Worm (Caenorhabditis elegans) whole organism, L4 larva: ENCODE measurements around the gene dnc-2.
A peak's percentile ranks its signal among the peaks of the same experiment; 100 is the strongest.

Source experiments
- D1046.2 ChIP-seq: fragments of 200-800 bp; sonication (Bioruptor generic); IDR thresholded peaks from 2 replicates; pipeline ENCODE4 v1.3.6; 2022; ENCODE audit warnings: missing genetic modification characterization, missing compliant biosample characterization
- F10B5.3 ChIP-seq: sonication (generic microtip); optimal IDR thresholded peaks from 2 replicates; lab custom pipeline; 2016; ENCODE audit warnings: mild to moderate bottlenecking, missing genetic modification characterization, missing compliant biosample characterization
- F49E8.2 ChIP-seq: sonication (generic microtip); optimal IDR thresholded peaks from 2 replicates; lab custom pipeline; 2016; ENCODE audit warnings: missing compliant biosample characterization, mild to moderate bottlenecking, missing genetic modification characterization, borderline replicate concordance
- Y48G9A.11 ChIP-seq: fragments of 200-800 bp; sonication (Bioruptor generic); IDR thresholded peaks from 2 replicates; pipeline ENCODE4 v1.3.6; 2022; ENCODE audit warnings: missing genetic modification reagents, missing genetic modification characterization, missing compliant biosample characterization
- Y5F2A.4 ChIP-seq: fragments of 200-800 bp; sonication (Bioruptor generic); optimal IDR thresholded peaks from 2 replicates; lab custom pipeline; 2018; ENCODE audit warnings: mild to moderate bottlenecking, missing genetic modification characterization, missing compliant biosample characterization
- Y75B8A.6 ChIP-seq: fragments of 200-800 bp; sonication (Bioruptor generic); IDR thresholded peaks from 2 replicates; pipeline ENCODE4 v1.3.6; 2022; ENCODE audit warnings: missing genetic modification reagents, missing genetic modification characterization, missing compliant biosample characterization
- ZK546.5 ChIP-seq, 2 experiments: sonication (generic microtip); optimal IDR thresholded peaks; 2 replicates each; lab custom pipeline; 2017; ENCODE audit warnings: missing biosample characterization in 2 of 2, missing genetic modification characterization in 2 of 2
- aha-1 ChIP-seq: fragments of 150-350 bp; peaks from one replicate; lab custom pipeline; 2014; ENCODE audit warnings: missing biosample characterization, missing genetic modification characterization
- ama-1 ChIP-seq: fragments of 150-350 bp; optimal IDR thresholded peaks from 2 replicates; lab custom pipeline; 2014; ENCODE audit warnings: inconsistent platforms, mixed read lengths
- ceh-32 ChIP-seq: sonication (generic microtip); optimal IDR thresholded peaks from 2 replicates; lab custom pipeline; 2016; ENCODE audit warnings: mild to moderate bottlenecking, missing genetic modification characterization, missing compliant biosample characterization; ENCODE audit not compliant: poor library complexity
- cey-2 ChIP-seq: sonication (generic microtip); optimal IDR thresholded peaks from 3 replicates; lab custom pipeline; 2017; ENCODE audit warnings: missing genetic modification characterization, mild to moderate bottlenecking, missing compliant biosample characterization, antibody characterized with exemption, borderline replicate concordance; ENCODE audit not compliant: insufficient read depth
- daf-16 ChIP-seq, 3 experiments: sonication (generic microtip); optimal IDR thresholded peaks; 2 replicates each; lab custom pipeline; 2016 to 2017; ENCODE audit warnings: missing genetic modification characterization in 3 of 3, missing genetic modification reagents in 3 of 3, mild to moderate bottlenecking in 2 of 3, missing compliant biosample characterization in 2 of 3, missing biosample characterization in 1 of 3, moderate library complexity in 1 of 3
- dmd-6 ChIP-seq: fragments of 200-800 bp; sonication (Bioruptor generic); IDR thresholded peaks from 2 replicates; pipeline ENCODE4 v1.3.6; 2022; ENCODE audit warnings: missing genetic modification reagents, missing genetic modification characterization, missing compliant biosample characterization
- dmd-9 ChIP-seq: fragments of 200-800 bp; sonication (Bioruptor generic); IDR thresholded peaks from 2 replicates; pipeline ENCODE4 v1.3.6; 2022; ENCODE audit warnings: missing genetic modification reagents, missing genetic modification characterization, missing compliant biosample characterization
- dpl-1 ChIP-seq: fragments of 150-350 bp; optimal IDR thresholded peaks from 2 replicates; lab custom pipeline; 2014; ENCODE audit warnings: missing biosample characterization, missing genetic modification reagents, missing genetic modification characterization
- duxl-1 ChIP-seq: sonication (generic microtip); optimal IDR thresholded peaks from 2 replicates; lab custom pipeline; 2016; ENCODE audit warnings: mild to moderate bottlenecking, missing genetic modification characterization, moderate library complexity, missing compliant biosample characterization; ENCODE audit not compliant: poor library complexity
- dve-1 ChIP-seq: sonication (generic microtip); optimal IDR thresholded peaks from 2 replicates; lab custom pipeline; 2017; ENCODE audit warnings: antibody characterized with exemption, mild to moderate bottlenecking, missing genetic modification characterization, missing compliant biosample characterization; ENCODE audit not compliant: insufficient read depth
- egl-27 ChIP-seq: sonication (generic microtip); optimal IDR thresholded peaks from 3 replicates; lab custom pipeline; 2017; ENCODE audit warnings: missing biosample characterization, missing genetic modification reagents, missing genetic modification characterization
- egl-43 ChIP-seq: fragments of 200-800 bp; sonication (Bioruptor generic); IDR thresholded peaks from 2 replicates; pipeline ENCODE4 v1.3.6; 2022; ENCODE audit warnings: missing genetic modification reagents, missing genetic modification characterization, missing compliant biosample characterization
- fkh-10 ChIP-seq: fragments of 150-350 bp; optimal IDR thresholded peaks from 2 replicates; lab custom pipeline; 2014; ENCODE audit warnings: missing biosample characterization, missing genetic modification reagents, missing genetic modification characterization
- fos-1 ChIP-seq: fragments of 150-350 bp; optimal IDR thresholded peaks from 2 replicates; lab custom pipeline; 2014; ENCODE audit warnings: missing biosample characterization, missing genetic modification characterization
- hlh-11 ChIP-seq: fragments of 200-800 bp; sonication (Bioruptor generic); optimal IDR thresholded peaks from 2 replicates; lab custom pipeline; 2018; ENCODE audit warnings: mild to moderate bottlenecking, missing genetic modification characterization, missing compliant biosample characterization
- hlh-30 ChIP-seq: sonication (generic microtip); optimal IDR thresholded peaks from 2 replicates; lab custom pipeline; 2017; ENCODE audit warnings: antibody characterized with exemption, mild to moderate bottlenecking, missing genetic modification characterization, missing compliant biosample characterization; ENCODE audit not compliant: insufficient read depth
- hmg-1.1 ChIP-seq: fragments of 200-800 bp; sonication (Bioruptor generic); IDR thresholded peaks from 2 replicates; pipeline ENCODE4 v1.3.6; 2022; ENCODE audit warnings: missing genetic modification reagents, missing genetic modification characterization, missing compliant biosample characterization
- lim-7 ChIP-seq: fragments of 200-800 bp; sonication (Bioruptor generic); IDR thresholded peaks from 2 replicates; pipeline ENCODE4 v1.3.6; 2022; ENCODE audit warnings: missing genetic modification characterization, missing compliant biosample characterization
- lin-1 ChIP-seq: fragments of 200-800 bp; sonication (Bioruptor generic); IDR thresholded peaks from 2 replicates; pipeline ENCODE4 v1.3.6; 2022; ENCODE audit warnings: missing genetic modification reagents, missing genetic modification characterization, missing compliant biosample characterization
- lin-13 ChIP-seq: fragments of 150-350 bp; optimal IDR thresholded peaks from 2 replicates; lab custom pipeline; 2014; ENCODE audit warnings: missing biosample characterization, missing genetic modification reagents, missing genetic modification characterization
- lin-29 ChIP-seq: fragments of 200-800 bp; sonication (Bioruptor generic); IDR thresholded peaks from 2 replicates; pipeline ENCODE4 v1.3.6; 2022; ENCODE audit warnings: missing genetic modification reagents, missing genetic modification characterization, missing compliant biosample characterization
- lir-3 ChIP-seq: sonication (generic microtip); optimal IDR thresholded peaks from 2 replicates; lab custom pipeline; 2016; ENCODE audit warnings: mild to moderate bottlenecking, missing genetic modification characterization, missing compliant biosample characterization
- lsy-2 ChIP-seq, 2 experiments: fragments of 150-350 bp in 1 of 2; sonication (generic microtip) in 1 of 2; optimal IDR thresholded peaks; 2 replicates each; lab custom pipeline; 2014 to 2017; ENCODE audit warnings: missing biosample characterization in 2 of 2, missing genetic modification characterization in 2 of 2
- madf-5 ChIP-seq, 2 experiments: fragments of 200-800 bp; sonication (Bioruptor generic); IDR thresholded peaks; 2 replicates each; pipeline ENCODE4 v1.3.6; 2022; ENCODE audit warnings: missing compliant biosample characterization in 2 of 2, missing genetic modification characterization in 2 of 2
- mdl-1 ChIP-seq, 2 experiments: fragments of 150-350 bp in 1 of 2; sonication (generic microtip) in 1 of 2; optimal IDR thresholded peaks; 2 replicates each; lab custom pipeline; 2014 to 2017; ENCODE audit warnings: missing biosample characterization in 2 of 2, missing genetic modification characterization in 2 of 2
- mxl-2 ChIP-seq: fragments of 200-800 bp; sonication (Bioruptor generic); conservative IDR thresholded peaks from 2 replicates; pipeline ENCODE4 v1.3.6; 2022; ENCODE audit warnings: missing genetic modification reagents, missing genetic modification characterization, missing compliant biosample characterization
- mxl-3 ChIP-seq: fragments of 200-800 bp; sonication (Bioruptor generic); optimal IDR thresholded peaks from 2 replicates; lab custom pipeline; 2018; ENCODE audit warnings: mild to moderate bottlenecking, missing genetic modification characterization, missing compliant biosample characterization
- nhr-111 ChIP-seq: fragments of 200-800 bp; sonication (Bioruptor generic); optimal IDR thresholded peaks from 2 replicates; lab custom pipeline; 2018; ENCODE audit warnings: mild to moderate bottlenecking, missing genetic modification characterization, missing compliant biosample characterization
- nhr-41 ChIP-seq: fragments of 200-800 bp; sonication (Bioruptor generic); IDR thresholded peaks from 2 replicates; pipeline ENCODE4 v1.3.6; 2022; ENCODE audit warnings: missing genetic modification reagents, missing genetic modification characterization, missing compliant biosample characterization
- nhr-42 ChIP-seq: fragments of 200-800 bp; sonication (Bioruptor generic); IDR thresholded peaks from 2 replicates; pipeline ENCODE4 v1.3.6; 2022; ENCODE audit warnings: missing genetic modification characterization, missing compliant biosample characterization
- nhr-76 ChIP-seq: fragments of 150-350 bp; optimal IDR thresholded peaks from 2 replicates; lab custom pipeline; 2014; ENCODE audit warnings: missing biosample characterization, missing genetic modification characterization
- pha-4 ChIP-seq, 2 experiments: fragments of 150-350 bp in 1 of 2; fragments of 200-800 bp in 1 of 2; sonication (Bioruptor generic) in 1 of 2; IDR thresholded peaks in 1 of 2; optimal IDR thresholded peaks in 1 of 2; 2 replicates each; pipeline versions ENCODE4 v1.3.6 to Lab custom; 2014 to 2022; ENCODE audit warnings: missing genetic modification characterization in 2 of 2, missing genetic modification reagents in 2 of 2, missing biosample characterization in 1 of 2, missing compliant biosample characterization in 1 of 2
- php-3 ChIP-seq: fragments of 200-800 bp; sonication (Bioruptor generic); IDR thresholded peaks from 2 replicates; pipeline ENCODE4 v1.3.6; 2022; ENCODE audit warnings: missing genetic modification reagents, missing genetic modification characterization, missing compliant biosample characterization
- saeg-2 ChIP-seq: fragments of 200-800 bp; sonication (Bioruptor generic); IDR thresholded peaks from 2 replicates; pipeline ENCODE4 v1.3.6; 2022; ENCODE audit warnings: missing genetic modification reagents, missing genetic modification characterization, missing compliant biosample characterization
- sdz-12 ChIP-seq: fragments of 200-800 bp; sonication (Bioruptor generic); optimal IDR thresholded peaks from 2 replicates; lab custom pipeline; 2018; ENCODE audit warnings: mild to moderate bottlenecking, missing genetic modification characterization, missing compliant biosample characterization
- skn-1 ChIP-seq: fragments of 150-350 bp; optimal IDR thresholded peaks from 2 replicates; lab custom pipeline; 2014; ENCODE audit warnings: missing biosample characterization, missing genetic modification characterization
- spr-3 ChIP-seq: fragments of 200-800 bp; sonication (Bioruptor generic); optimal IDR thresholded peaks from 2 replicates; lab custom pipeline; 2018; ENCODE audit warnings: mild to moderate bottlenecking, missing genetic modification characterization, missing compliant biosample characterization
- tra-1 ChIP-seq: fragments of 200-800 bp; sonication (Bioruptor generic); IDR thresholded peaks from 2 replicates; pipeline ENCODE4 v1.3.6; 2022; ENCODE audit warnings: missing genetic modification reagents, missing genetic modification characterization, missing compliant biosample characterization
- unc-130 ChIP-seq: sonication (generic microtip); optimal IDR thresholded peaks from 2 replicates; lab custom pipeline; 2016; ENCODE audit warnings: missing genetic modification reagents, missing genetic modification characterization, missing compliant biosample characterization
- unc-62 ChIP-seq, 3 experiments: fragments of 150-350 bp in 1 of 3; sonication (generic microtip); optimal IDR thresholded peaks in 2 of 3; peaks in 1 of 3; 1 replicate in 1 of 3; 2 replicates in 2 of 3; lab custom pipeline; 2014 to 2017; ENCODE audit warnings: missing biosample characterization in 3 of 3, missing genetic modification characterization in 3 of 3, missing genetic modification reagents in 3 of 3, missing genotype in 1 of 3
- vab-7 ChIP-seq: fragments of 200-800 bp; sonication (Bioruptor generic); IDR thresholded peaks from 2 replicates; pipeline ENCODE4 v1.3.6; 2022; ENCODE audit warnings: missing genetic modification reagents, missing genetic modification characterization, missing compliant biosample characterization
- zag-1 ChIP-seq: fragments of 150-350 bp; optimal IDR thresholded peaks from 2 replicates; lab custom pipeline; 2014; ENCODE audit warnings: missing biosample characterization, missing genetic modification characterization

Gene dnc-2

ce11 chrIII:5915926-5916325 lies 9.6 kb downstream of the dnc-2 start:
- TF ChIP-seq lim-7 (GFP tag; lab: Robert Waterston, UW), result no peak
- no peak for TF ChIP-seq spr-3
- TF ChIP-seq saeg-2 (GFP tag; lab: Robert Waterston, UW), result no peak
- TF ChIP-seq unc-62 (GFP tag; optimal IDR thresholded peaks at IDR 0.05 in 1 of 2; lab: Kevin White, UChicago), result no peak
- no peak for TF ChIP-seq unc-62 (tag; optimal IDR thresholded peaks at IDR 0.05; lab: Kevin White, UChicago)
- TF ChIP-seq mxl-3 (GFP tag; lab: Kevin White, UChicago), result no peak
- TF ChIP-seq Y75B8A.6 (GFP tag; lab: Robert Waterston, UW), result no peak
- 0 out of 2 replicates have a peak, but pooled peaks have one; percentile 10 for TF ChIP-seq tra-1 (GFP tag; lab: Robert Waterston, UW)
- no peak for TF ChIP-seq lsy-2 (tag; optimal IDR thresholded peaks at IDR 0.05; lab: Kevin White, UChicago)
- TF ChIP-seq Y48G9A.11 (GFP tag; lab: Robert Waterston, UW), result no peak
- no peak for TF ChIP-seq fos-1 (tag; lab: Kevin White, UChicago)
- no peak for TF ChIP-seq lin-29 (GFP tag; lab: Robert Waterston, UW)
- TF ChIP-seq dpl-1 (GFP tag; lab: Kevin White, UChicago), result no peak
- TF ChIP-seq fkh-10, result no peak
- TF ChIP-seq mdl-1 (tag; optimal IDR thresholded peaks at IDR 0.05; lab: Kevin White, UChicago), result no peak
- no peak for TF ChIP-seq madf-5 (GFP tag; IDR thresholded peaks at IDR 0.05; lab: Robert Waterston, UW)
- TF ChIP-seq php-3, result no peak
- no peak for TF ChIP-seq mxl-2
- TF ChIP-seq egl-27 (tag; lab: Kevin White, UChicago), result no peak
- no peak for TF ChIP-seq hmg-1.1 (GFP tag; lab: Robert Waterston, UW)
- peak; percentile 64 for TF ChIP-seq dmd-6 (GFP tag; lab: Robert Waterston, UW)
- no peak for TF ChIP-seq Y5F2A.4 (GFP tag; lab: Kevin White, UChicago)
- TF ChIP-seq ceh-32 (tag; lab: Kevin White, UChicago), result no peak
- no peak for TF ChIP-seq zag-1 (tag; lab: Kevin White, UChicago)
- no peak for TF ChIP-seq nhr-42 (GFP tag; lab: Robert Waterston, UW)
- no peak for TF ChIP-seq nhr-41 (GFP tag; lab: Robert Waterston, UW)
- TF ChIP-seq hlh-11, result peak; percentile 59
- no peak for TF ChIP-seq pha-4 (GFP tag; IDR thresholded peaks at IDR 0.05; lab: Robert Waterston, UW)
- TF ChIP-seq pha-4 (tag; optimal IDR thresholded peaks at IDR 0.05; lab: Kevin White, UChicago), result no peak
- no peak for TF ChIP-seq duxl-1
- TF ChIP-seq aha-1 (tag; lab: Kevin White, UChicago), result no peak
- TF ChIP-seq F49E8.2 (tag; lab: Kevin White, UChicago), result no peak
- TF ChIP-seq cey-2 (tag; lab: Kevin White, UChicago), result no peak
- TF ChIP-seq ama-1 (lab: Kevin White, UChicago), result no peak
- no peak for TF ChIP-seq D1046.2 (GFP tag; lab: Robert Waterston, UW)
- no peak for TF ChIP-seq dmd-9 (GFP tag; lab: Robert Waterston, UW)
- TF ChIP-seq skn-1 (tag; lab: Kevin White, UChicago), result no peak
- no peak for TF ChIP-seq egl-43 (GFP tag; lab: Robert Waterston, UW)
- TF ChIP-seq F10B5.3 (tag; lab: Kevin White, UChicago), result no peak
- no peak for TF ChIP-seq nhr-76 (tag; lab: Kevin White, UChicago)
- TF ChIP-seq dve-1 (tag; lab: Kevin White, UChicago), result peak; percentile 67
- TF ChIP-seq vab-7, result no peak
- TF ChIP-seq nhr-111 (GFP tag; lab: Kevin White, UChicago), result no peak
- TF ChIP-seq sdz-12 (GFP tag; lab: Kevin White, UChicago), result no peak
- no peak for TF ChIP-seq daf-16 (GFP tag; optimal IDR thresholded peaks at IDR 0.05; lab: Kevin White, UChicago)
- TF ChIP-seq daf-16 (tag; optimal IDR thresholded peaks at IDR 0.05; lab: Kevin White, UChicago), result peak; percentile 57
- TF ChIP-seq lir-3, result no peak
- no peak for TF ChIP-seq hlh-30 (tag; lab: Kevin White, UChicago)
- no peak for TF ChIP-seq ZK546.5 (tag; optimal IDR thresholded peaks at IDR 0.05; lab: Kevin White, UChicago)
- TF ChIP-seq lin-1, result no peak
- TF ChIP-seq unc-130 (GFP tag; lab: Kevin White, UChicago), result no peak
- TF ChIP-seq lin-13 (GFP tag; lab: Kevin White, UChicago), result no peak
